Fruit fly (Drosophila melanogaster) whole organism, embryonic: Measurements from ENCODE around the gene CG11842.

Experiments used
- BEAF-32 ChIP-seq: fragments of 200-800 bp; sonication (Bioruptor generic); optimal IDR thresholded peaks from 3 replicates; lab custom pipeline; 2017; ENCODE audit warnings: missing biosample characterization, missing genetic modification characterization, mild to moderate bottlenecking, moderate library complexity, missing genetic modification reagents
- CG12219 ChIP-seq: fragments of 200-800 bp; sonication (Bioruptor generic); optimal IDR thresholded peaks from 3 replicates; lab custom pipeline; 2018; ENCODE audit warnings: missing biosample characterization, mild to moderate bottlenecking, missing genetic modification characterization
- CG12391 ChIP-seq: fragments of 200-800 bp; sonication (Bioruptor generic); optimal IDR thresholded peaks from 3 replicates; lab custom pipeline; 2018; ENCODE audit warnings: missing biosample characterization, mild to moderate bottlenecking, missing genetic modification characterization, moderate library complexity
- CG13123 ChIP-seq: fragments of 200-800 bp; sonication (Bioruptor generic); optimal IDR thresholded peaks from 2 replicates; lab custom pipeline; 2016; ENCODE audit warnings: missing biosample characterization, missing genetic modification characterization
- CG13287 ChIP-seq: fragments of 200-800 bp; sonication (Bioruptor generic); IDR thresholded peaks from 2 replicates; pipeline ENCODE4 v1.3.6; 2022; ENCODE audit warnings: missing biosample characterization, missing genetic modification characterization; ENCODE audit not compliant: partially characterized antibody
- CG14050 ChIP-seq: fragments of 200-800 bp; sonication (Bioruptor generic); IDR thresholded peaks from 3 replicates; pipeline ENCODE4 v1.3.6; 2022; ENCODE audit warnings: missing biosample characterization, missing genetic modification characterization
- CG15269 ChIP-seq: fragments of 200-800 bp; sonication (Bioruptor generic); optimal IDR thresholded peaks from 2 replicates; lab custom pipeline; 2018; ENCODE audit warnings: missing biosample characterization, mild to moderate bottlenecking, missing genetic modification characterization, moderate library complexity
- CG16813 ChIP-seq: fragments of 200-800 bp; sonication (Bioruptor generic); IDR thresholded peaks from 3 replicates; pipeline ENCODE4 v1.3.6; 2022; ENCODE audit warnings: missing biosample characterization, missing genetic modification characterization; ENCODE audit not compliant: partially characterized antibody
- CG16863 ChIP-seq: fragments of 200-800 bp; sonication (Bioruptor generic); optimal IDR thresholded peaks from 3 replicates; lab custom pipeline; 2016; ENCODE audit warnings: missing biosample characterization, missing genetic modification characterization
- CG17612 ChIP-seq: fragments of 200-800 bp; sonication (Bioruptor generic); IDR thresholded peaks from 2 replicates; pipeline ENCODE4 v1.3.6; 2022; ENCODE audit warnings: missing biosample characterization, missing genetic modification characterization
- CG33213 ChIP-seq: fragments of 200-800 bp; sonication (Bioruptor generic); optimal IDR thresholded peaks from 3 replicates; lab custom pipeline; 2016; ENCODE audit warnings: missing biosample characterization, missing genetic modification characterization
- CG43689 ChIP-seq: fragments of 200-800 bp; sonication (Bioruptor generic); IDR thresholded peaks from 2 replicates; pipeline ENCODE4 v1.3.6; 2022; ENCODE audit warnings: missing biosample characterization, missing genetic modification characterization
- CG6689 ChIP-seq: fragments of 200-800 bp; sonication (Bioruptor generic); IDR thresholded peaks from 2 replicates; pipeline ENCODE4 v1.3.6; 2022; ENCODE audit warnings: missing biosample characterization, missing genetic modification characterization
- CG8944 ChIP-seq: fragments of 200-800 bp; sonication (Bioruptor generic); optimal IDR thresholded peaks from 3 replicates; lab custom pipeline; 2016; ENCODE audit warnings: missing biosample characterization, missing genetic modification characterization
- CG9437 ChIP-seq: fragments of 200-800 bp; sonication (Bioruptor generic); optimal IDR thresholded peaks from 2 replicates; lab custom pipeline; 2018; ENCODE audit warnings: missing biosample characterization, mild to moderate bottlenecking, missing genetic modification characterization
- CG9609 ChIP-seq: fragments of 200-800 bp; sonication (Bioruptor generic); optimal IDR thresholded peaks from 3 replicates; lab custom pipeline; 2016; ENCODE audit warnings: missing biosample characterization, missing genetic modification characterization
- CG9797 ChIP-seq: fragments of 200-800 bp; sonication (Bioruptor generic); optimal IDR thresholded peaks from 3 replicates; lab custom pipeline; 2018; ENCODE audit warnings: missing biosample characterization, mild to moderate bottlenecking, missing genetic modification characterization
- CG9876 ChIP-seq: fragments of 200-800 bp; sonication (Bioruptor generic); optimal IDR thresholded peaks from 2 replicates; lab custom pipeline; 2016; ENCODE audit warnings: missing biosample characterization, missing genetic modification characterization
- CHES-1-like ChIP-seq: fragments of 200-800 bp; sonication (Bioruptor generic); optimal IDR thresholded peaks from 2 replicates; lab custom pipeline; 2016; ENCODE audit warnings: missing biosample characterization, missing genetic modification characterization
- Dp ChIP-seq: fragments of 200-800 bp; sonication (Bioruptor generic); optimal IDR thresholded peaks from 2 replicates; lab custom pipeline; 2018; ENCODE audit warnings: missing biosample characterization, mild to moderate bottlenecking, missing genetic modification characterization, moderate library complexity
- Gsc ChIP-seq: fragments of 200-800 bp; sonication (Bioruptor generic); IDR thresholded peaks from 2 replicates; pipeline ENCODE4 v1.3.6; 2022; ENCODE audit warnings: missing biosample characterization, missing genetic modification characterization
- HLH4C ChIP-seq: fragments of 200-800 bp; sonication (Bioruptor generic); IDR thresholded peaks from 3 replicates; pipeline ENCODE4 v1.3.6; 2022; ENCODE audit warnings: missing biosample characterization, missing genetic modification characterization; ENCODE audit not compliant: partially characterized antibody
- Hand ChIP-seq: fragments of 200-800 bp; sonication (Bioruptor generic); optimal IDR thresholded peaks from 2 replicates; lab custom pipeline; 2017; ENCODE audit warnings: mild to moderate bottlenecking, missing biosample characterization, missing genetic modification reagents, missing genetic modification characterization
- HmgZ ChIP-seq: fragments of 200-800 bp; sonication (Bioruptor generic); optimal IDR thresholded peaks from 2 replicates; lab custom pipeline; 2018; ENCODE audit warnings: missing biosample characterization, mild to moderate bottlenecking, missing genetic modification characterization
- Hmr ChIP-seq: fragments of 200-800 bp; sonication (Bioruptor generic); optimal IDR thresholded peaks from 3 replicates; lab custom pipeline; 2017; ENCODE audit warnings: mild to moderate bottlenecking, missing biosample characterization, missing genetic modification reagents, missing genetic modification characterization
- Lhr ChIP-seq: fragments of 200-800 bp; sonication (Bioruptor generic); optimal IDR thresholded peaks from 3 replicates; lab custom pipeline; 2017; ENCODE audit warnings: mild to moderate bottlenecking, missing biosample characterization, missing genetic modification reagents, missing genetic modification characterization
- Mad ChIP-seq: fragments of 200-800 bp; sonication (Bioruptor generic); optimal IDR thresholded peaks from 2 replicates; lab custom pipeline; 2016; ENCODE audit warnings: missing biosample characterization, missing genetic modification characterization
- NK7.1 ChIP-seq: fragments of 200-800 bp; sonication (Bioruptor generic); optimal IDR thresholded peaks from 3 replicates; lab custom pipeline; 2016; ENCODE audit warnings: missing biosample characterization, missing genetic modification characterization
- Ptx1 ChIP-seq: fragments of 200-800 bp; sonication (Bioruptor generic); IDR thresholded peaks from 2 replicates; pipeline ENCODE4 v1.3.6; 2022; ENCODE audit warnings: missing biosample characterization, missing genetic modification characterization
- Ravus ChIP-seq: fragments of 200-800 bp; sonication (Bioruptor generic); IDR thresholded peaks from 2 replicates; pipeline ENCODE4 v1.3.6; 2022; ENCODE audit warnings: missing biosample characterization, missing genetic modification characterization
- Sox102F ChIP-seq: fragments of 200-800 bp; sonication (Bioruptor generic); optimal IDR thresholded peaks from 2 replicates; lab custom pipeline; 2018; ENCODE audit warnings: missing biosample characterization, mild to moderate bottlenecking, missing genetic modification characterization, moderate library complexity
- Sry-δ ChIP-seq: fragments of 200-800 bp; sonication (Bioruptor generic); optimal IDR thresholded peaks from 2 replicates; lab custom pipeline; 2016; ENCODE audit warnings: missing biosample characterization, missing genetic modification characterization
- Usf ChIP-seq: fragments of 200-800 bp; sonication (Bioruptor generic); optimal IDR thresholded peaks from 2 replicates; lab custom pipeline; 2017; ENCODE audit warnings: missing genotype, missing biosample characterization, missing genetic modification characterization
- YL-1 ChIP-seq: fragments of 200-800 bp; sonication (Bioruptor generic); optimal IDR thresholded peaks from 3 replicates; lab custom pipeline; 2017; ENCODE audit warnings: missing biosample characterization, mild to moderate bottlenecking, missing genetic modification characterization
- abd-A ChIP-seq: fragments of 200-800 bp; sonication (Bioruptor generic); optimal IDR thresholded peaks from 3 replicates; lab custom pipeline; 2019; ENCODE audit warnings: missing biosample characterization, mild to moderate bottlenecking, missing genetic modification characterization, moderate library complexity
- cg ChIP-seq: fragments of 200-800 bp; sonication (Bioruptor generic); optimal IDR thresholded peaks from 3 replicates; lab custom pipeline; 2019; ENCODE audit warnings: missing biosample characterization, mild to moderate bottlenecking, missing genetic modification characterization, moderate library complexity
- fd102C ChIP-seq: fragments of 200-800 bp; sonication (Bioruptor generic); optimal IDR thresholded peaks from 2 replicates; lab custom pipeline; 2018; ENCODE audit warnings: missing biosample characterization, mild to moderate bottlenecking, missing genetic modification characterization, moderate library complexity
- gcm ChIP-seq: fragments of 200-800 bp; sonication (Bioruptor generic); optimal IDR thresholded peaks from 2 replicates; lab custom pipeline; 2019; ENCODE audit warnings: missing biosample characterization, mild to moderate bottlenecking, missing genetic modification characterization, moderate library complexity
- grau ChIP-seq: fragments of 200-800 bp; optimal IDR thresholded peaks from 3 replicates; lab custom pipeline; 2019; ENCODE audit warnings: missing biosample characterization, mild to moderate bottlenecking, missing genetic modification characterization, moderate library complexity
- ham ChIP-seq: fragments of 200-800 bp; sonication (Bioruptor generic); IDR thresholded peaks from 2 replicates; pipeline ENCODE4 v1.3.6; 2022; ENCODE audit warnings: missing biosample characterization, missing genetic modification characterization
- hth ChIP-seq: fragments of >200 bp; optimal IDR thresholded peaks from 2 replicates; lab custom pipeline; 2017; ENCODE audit warnings: inconsistent platforms
- insv ChIP-seq, 2 experiments: fragments of 200-800 bp; sonication (Bioruptor generic); optimal IDR thresholded peaks; 3 replicates each; lab custom pipeline; 2016 to 2018; ENCODE audit warnings: missing biosample characterization in 2 of 2, missing genetic modification characterization in 2 of 2
- kay ChIP-seq: fragments of 200-800 bp; sonication (Bioruptor generic); optimal IDR thresholded peaks from 2 replicates; lab custom pipeline; 2016; ENCODE audit warnings: missing biosample characterization, missing genetic modification characterization
- ken ChIP-seq: fragments of 200-800 bp; sonication (Bioruptor generic); IDR thresholded peaks from 3 replicates; pipeline ENCODE4 v1.3.6; 2022; ENCODE audit warnings: missing biosample characterization, missing genetic modification characterization
- mld ChIP-seq: fragments of 200-800 bp; sonication (Bioruptor generic); IDR thresholded peaks from 3 replicates; pipeline ENCODE4 v1.3.6; 2022; ENCODE audit warnings: missing biosample characterization, missing genetic modification characterization; ENCODE audit not compliant: partially characterized antibody
- nmo ChIP-seq: fragments of 200-800 bp; sonication (Bioruptor generic); optimal IDR thresholded peaks from 2 replicates; lab custom pipeline; 2018; ENCODE audit warnings: missing biosample characterization, mild to moderate bottlenecking, missing genetic modification characterization, moderate library complexity
- schlank ChIP-seq: fragments of 200-800 bp; sonication (Bioruptor generic); optimal IDR thresholded peaks from 2 replicates; lab custom pipeline; 2018; ENCODE audit warnings: missing biosample characterization, mild to moderate bottlenecking, missing genetic modification characterization
- slbo ChIP-seq: fragments of 200-800 bp; sonication (Bioruptor generic); IDR thresholded peaks from 2 replicates; pipeline ENCODE4 v1.3.6; 2022; ENCODE audit warnings: missing biosample characterization, missing genetic modification characterization
- so ChIP-seq: fragments of 200-800 bp; sonication (Bioruptor generic); IDR thresholded peaks from 3 replicates; pipeline ENCODE4 v1.3.6; 2022; ENCODE audit warnings: missing biosample characterization, missing genetic modification characterization
- tgo ChIP-seq: fragments of 200-800 bp; sonication (Bioruptor generic); IDR thresholded peaks from 3 replicates; pipeline ENCODE4 v1.3.6; 2022; ENCODE audit warnings: missing biosample characterization, missing genetic modification characterization
- twi ChIP-seq: fragments of 200-800 bp; optimal IDR thresholded peaks from 2 replicates; lab custom pipeline; 2019; ENCODE audit warnings: missing biosample characterization, mild to moderate bottlenecking, missing genetic modification characterization, moderate library complexity

CG11842 gene

DNA sequence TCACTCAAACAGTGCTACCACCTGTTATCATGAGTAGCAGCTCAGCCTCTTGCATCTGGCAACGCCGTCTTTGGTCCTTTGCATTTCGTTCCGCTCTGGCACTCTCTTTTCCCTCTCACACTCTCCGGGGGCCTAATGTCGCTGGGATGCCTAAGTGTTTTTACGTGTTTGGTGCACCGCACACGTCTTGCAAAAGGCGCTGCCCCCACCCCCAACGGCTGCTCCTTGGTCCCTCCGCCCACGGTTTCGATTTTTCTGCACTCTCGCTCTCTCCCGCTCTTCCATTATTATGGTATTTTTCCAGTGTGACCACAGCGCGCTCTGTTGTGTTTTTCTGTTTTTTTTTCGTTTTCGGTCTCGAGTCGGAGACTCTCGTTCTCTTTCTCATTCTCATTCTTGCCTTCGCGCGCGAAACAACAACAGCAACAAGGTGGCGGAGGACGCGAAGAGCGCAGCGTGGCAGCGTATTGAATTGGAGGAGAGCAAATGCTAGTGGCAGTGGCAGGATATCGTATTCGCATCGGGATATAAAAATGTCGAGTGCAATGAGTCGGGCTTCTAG is 35.5 kb downstream of the CG11842 start (continued):
- TF ChIP-seq Gsc (GFP tag; lab: Robert Waterston, UW) (no peak), CG16863 (GFP tag; lab: Kevin White, UChicago) (no peak), Lhr (GFP tag; lab: Kevin White, UChicago) (no peak), hth (lab: Kevin White, UChicago) (no peak), CG43689 (GFP tag; lab: Robert Waterston, UW) (no peak), Usf (GFP tag; lab: Kevin White, UChicago) (no peak), tgo (GFP tag; lab: Robert Waterston, UW) (no peak), CG12391 (tag; lab: Kevin White, UChicago) (no peak), mld (GFP tag; lab: Robert Waterston, UW) (no peak), CG33213 (GFP tag; lab: Kevin White, UChicago) (no peak), CG9876 (no peak), Hmr (no peak), so (GFP tag; lab: Robert Waterston, UW) (no peak), slbo (no peak), CG16813 (no peak), insv (GFP tag; optimal IDR thresholded peaks at IDR 0.05; lab: Kevin White, UChicago) (peak in 1 of 2 experiments; percentile 10), Sry-δ (GFP tag; lab: Kevin White, UChicago) (no peak), CG6689 (GFP tag; lab: Robert Waterston, UW) (0 out of 2 replicates have a peak, but pooled peaks have one; percentile 23), grau (tag; lab: Kevin White, UChicago) (no peak), CHES-1-like (GFP tag; lab: Kevin White, UChicago) (peak; percentile 25), CG14050 (no peak), YL-1 (GFP tag; lab: Kevin White, UChicago) (no peak), BEAF-32 (no peak), nmo (GFP tag; lab: Kevin White, UChicago) (no peak), kay (GFP tag; lab: Kevin White, UChicago) (no peak), ham (GFP tag; lab: Robert Waterston, UW) (no peak), CG13287 (GFP tag; lab: Robert Waterston, UW) (peak; percentile 29), schlank (tag; lab: Kevin White, UChicago) (no peak), fd102C (GFP tag; lab: Kevin White, UChicago) (no peak), HLH4C (GFP tag; lab: Robert Waterston, UW) (no peak), CG8944 (GFP tag; lab: Kevin White, UChicago) (no peak), Ptx1 (GFP tag; lab: Robert Waterston, UW) (no peak), Sox102F (no peak), CG9797 (GFP tag; lab: Kevin White, UChicago) (peak; percentile 59), cg (peak; percentile 3), Mad (GFP tag; lab: Kevin White, UChicago) (no peak), Ravus (no peak), NK7.1 (GFP tag; lab: Kevin White, UChicago) (no peak), twi (no peak), CG12219 (GFP tag; lab: Kevin White, UChicago) (no peak), Hand (GFP tag; lab: Kevin White, UChicago) (no peak), gcm (no peak), HmgZ (tag; lab: Kevin White, UChicago) (no peak), ken (no peak), CG15269 (tag; lab: Kevin White, UChicago) (no peak), Dp (GFP tag; lab: Kevin White, UChicago) (no peak), abd-A (tag; lab: Kevin White, UChicago) (peak; percentile 9), CG9437 (GFP tag; lab: Kevin White, UChicago) (no peak), CG17612 (GFP tag; lab: Robert Waterston, UW) (no peak), CG13123 (GFP tag; lab: Kevin White, UChicago) (no peak), CG9609 (GFP tag; lab: Kevin White, UChicago) (no peak)
